Worm (Caenorhabditis elegans) whole organism, mixed stage, embryonic: ENCODE data around the gene srxa-13.

Source experiments
- M03D4.4 ChIP-seq: sonication (generic microtip); optimal IDR thresholded peaks from 2 replicates; lab custom pipeline; 2017; ENCODE audit warnings: mild to moderate bottlenecking, missing genetic modification characterization, missing compliant biosample characterization
- bed-3 ChIP-seq: fragments of 200-800 bp; sonication (Bioruptor generic); optimal IDR thresholded peaks from 3 replicates; lab custom pipeline; 2018; ENCODE audit warnings: mild to moderate bottlenecking, missing genetic modification characterization, moderate library complexity, missing compliant biosample characterization
- blmp-1 ChIP-seq: fragments of 150-350 bp; optimal IDR thresholded peaks from 2 replicates; lab custom pipeline; 2014; ENCODE audit warnings: missing biosample characterization, missing genetic modification characterization
- ceh-39 ChIP-seq: fragments of 150-350 bp; optimal IDR thresholded peaks from 2 replicates; lab custom pipeline; 2014; ENCODE audit warnings: missing biosample characterization, missing genetic modification characterization
- ceh-43 ChIP-seq: fragments of 200-800 bp; sonication (Bioruptor generic); optimal IDR thresholded peaks from 2 replicates; lab custom pipeline; 2018; ENCODE audit warnings: mild to moderate bottlenecking, missing genetic modification characterization, moderate library complexity, missing compliant biosample characterization
- ceh-83 ChIP-seq: fragments of 200-800 bp; sonication (Bioruptor generic); optimal IDR thresholded peaks from 2 replicates; lab custom pipeline; 2018; ENCODE audit warnings: mild to moderate bottlenecking, missing genetic modification characterization, missing compliant biosample characterization
- ces-1 ChIP-seq: fragments of 150-350 bp; optimal IDR thresholded peaks from 2 replicates; lab custom pipeline; 2014; ENCODE audit warnings: missing biosample characterization, missing genetic modification reagents, missing genetic modification characterization
- cnd-1 ChIP-seq: fragments of 200-800 bp; sonication (Bioruptor generic); optimal IDR thresholded peaks from 2 replicates; lab custom pipeline; 2018; ENCODE audit warnings: mild to moderate bottlenecking, missing genetic modification characterization, missing compliant biosample characterization
- drap-1 ChIP-seq: fragments of 200-800 bp; sonication (Bioruptor generic); optimal IDR thresholded peaks from 3 replicates; lab custom pipeline; 2018; ENCODE audit warnings: mild to moderate bottlenecking, missing genetic modification characterization, missing compliant biosample characterization
- elt-1 ChIP-seq: sonication (generic microtip); optimal IDR thresholded peaks from 2 replicates; lab custom pipeline; 2017; ENCODE audit warnings: missing genetic modification characterization, mild to moderate bottlenecking, missing compliant biosample characterization, antibody characterized with exemption, moderate library complexity, borderline replicate concordance; ENCODE audit not compliant: insufficient read depth
- elt-3 ChIP-seq: fragments of 150-350 bp; optimal IDR thresholded peaks from 2 replicates; lab custom pipeline; 2014; ENCODE audit warnings: missing biosample characterization, missing genetic modification characterization
- flh-1 ChIP-seq: fragments of 200-800 bp; sonication (Bioruptor generic); optimal IDR thresholded peaks from 2 replicates; lab custom pipeline; 2018; ENCODE audit warnings: mild to moderate bottlenecking, missing genetic modification characterization, moderate library complexity, missing compliant biosample characterization
- ham-2 ChIP-seq: fragments of 200-800 bp; sonication (Bioruptor generic); optimal IDR thresholded peaks from 2 replicates; lab custom pipeline; 2018; ENCODE audit warnings: mild to moderate bottlenecking, missing genetic modification characterization, missing compliant biosample characterization
- hlh-1 ChIP-seq: fragments of 150-350 bp; optimal IDR thresholded peaks from 2 replicates; lab custom pipeline; 2014; ENCODE audit warnings: missing biosample characterization, missing genetic modification reagents, missing genetic modification characterization
- lin-13 ChIP-seq: fragments of 150-350 bp; optimal IDR thresholded peaks from 2 replicates; lab custom pipeline; 2014; ENCODE audit warnings: missing biosample characterization, missing genetic modification characterization
- lin-32 ChIP-seq: fragments of 200-800 bp; sonication (Bioruptor generic); optimal IDR thresholded peaks from 2 replicates; lab custom pipeline; 2018; ENCODE audit warnings: mild to moderate bottlenecking, missing genetic modification characterization, missing compliant biosample characterization
- lsy-2 ChIP-seq: fragments of 150-350 bp; optimal IDR thresholded peaks from 2 replicates; lab custom pipeline; 2014; ENCODE audit warnings: missing biosample characterization, missing genetic modification characterization
- mep-1 ChIP-seq: fragments of 150-350 bp; optimal IDR thresholded peaks from 2 replicates; lab custom pipeline; 2017; ENCODE audit warnings: missing biosample characterization, missing genetic modification reagents, missing genetic modification characterization, inconsistent platforms
- nhr-12 ChIP-seq: fragments of 150-350 bp; optimal IDR thresholded peaks from 2 replicates; lab custom pipeline; 2014; ENCODE audit warnings: missing biosample characterization, missing genetic modification characterization
- nhr-2 ChIP-seq: fragments of 150-350 bp; optimal IDR thresholded peaks from 2 replicates; lab custom pipeline; 2014; ENCODE audit warnings: missing biosample characterization, missing genetic modification characterization
- nhr-237 ChIP-seq: fragments of 150-350 bp; optimal IDR thresholded peaks from 2 replicates; lab custom pipeline; 2014; ENCODE audit warnings: missing biosample characterization, missing genetic modification characterization
- nhr-28 ChIP-seq: fragments of 150-350 bp; optimal IDR thresholded peaks from 2 replicates; lab custom pipeline; 2014; ENCODE audit warnings: missing biosample characterization, missing genetic modification characterization
- nhr-76 ChIP-seq: sonication (generic microtip); optimal IDR thresholded peaks from 2 replicates; lab custom pipeline; 2017; ENCODE audit warnings: missing biosample characterization, missing genetic modification characterization
- pha-4 ChIP-seq: fragments of 150-350 bp; optimal IDR thresholded peaks from 2 replicates; lab custom pipeline; 2018; ENCODE audit warnings: missing biosample characterization, missing genetic modification reagents, missing genetic modification characterization
- sem-2 ChIP-seq: fragments of 200-800 bp; sonication (Bioruptor generic); optimal IDR thresholded peaks from 2 replicates; lab custom pipeline; 2018; ENCODE audit warnings: mild to moderate bottlenecking, missing genetic modification characterization, missing compliant biosample characterization
- sptf-1 ChIP-seq: sonication (generic microtip); optimal IDR thresholded peaks from 2 replicates; lab custom pipeline; 2017; ENCODE audit warnings: mild to moderate bottlenecking, missing genetic modification characterization, moderate library complexity, missing compliant biosample characterization
- unc-120 ChIP-seq: sonication (generic microtip); optimal IDR thresholded peaks from 2 replicates; lab custom pipeline; 2017; ENCODE audit warnings: missing genetic modification characterization, missing compliant biosample characterization; ENCODE audit not compliant: poor library complexity, severe bottlenecking
- unc-39 ChIP-seq: fragments of 150-350 bp; optimal IDR thresholded peaks from 2 replicates; lab custom pipeline; 2014; ENCODE audit warnings: missing biosample characterization, missing genetic modification characterization
- unc-62 ChIP-seq: fragments of 150-350 bp; optimal IDR thresholded peaks from 2 replicates; lab custom pipeline; 2014; ENCODE audit warnings: missing biosample characterization, missing genetic modification reagents, missing genetic modification characterization
- zip-8 ChIP-seq: fragments of 150-350 bp; optimal IDR thresholded peaks from 2 replicates; lab custom pipeline; 2014; ENCODE audit warnings: missing biosample characterization, missing genetic modification characterization
- ztf-11 ChIP-seq: fragments of 150-350 bp; optimal IDR thresholded peaks from 2 replicates; lab custom pipeline; 2014; ENCODE audit warnings: missing biosample characterization, missing genetic modification characterization

The srxa-13 gene

ce11 chrV:13890473-13890872 is 39.1 kb upstream of the srxa-13 start, which contains the start of gene lbp-8:
lbp-8 (plus strand) TSS chrV:13890773.
- TF ChIP-seq sem-2 (GFP tag; lab: Kevin White, UChicago) (no peak), lin-32 (GFP tag; lab: Kevin White, UChicago) (no peak), nhr-28 (tag; lab: Kevin White, UChicago) (no peak), blmp-1 (tag; lab: Kevin White, UChicago) (no peak), nhr-2 (tag; lab: Kevin White, UChicago) (no peak), nhr-12 (tag; lab: Kevin White, UChicago) (no peak), pha-4 (tag; lab: Kevin White, UChicago) (no peak), unc-39 (no peak)
- TF ChIP-seq, all 35 proteins: peak for 0

ce11 chrV:13891489-13891888 is 38.1 kb upstream of the srxa-13 start:
- TF ChIP-seq ceh-83: no peak

- TF ChIP-seq drap-1 (GFP tag; lab: Kevin White, UChicago) (no peak), nhr-28 (tag; lab: Kevin White, UChicago) (no peak), nhr-12 (tag; lab: Kevin White, UChicago) (no peak), ztf-11 (tag; lab: Kevin White, UChicago) (no peak), sptf-1 (tag; lab: Kevin White, UChicago) (no peak), unc-62 (GFP tag; lab: Kevin White, UChicago) (peak; percentile 17), nhr-237 (tag; lab: Kevin White, UChicago) (no peak), flh-1 (GFP tag; lab: Kevin White, UChicago) (no peak), bed-3 (GFP tag; lab: Kevin White, UChicago) (no peak), zip-8 (tag; lab: Kevin White, UChicago) (no peak), elt-1 (no peak), ham-2 (no peak), lin-32 (GFP tag; lab: Kevin White, UChicago) (no peak), blmp-1 (tag; lab: Kevin White, UChicago) (no peak), pha-4 (tag; lab: Kevin White, UChicago) (no peak), ceh-83 (no peak), elt-3 (tag; lab: Kevin White, UChicago) (no peak), hlh-1 (tag; lab: Kevin White, UChicago) (no peak), ces-1 (GFP tag; lab: Kevin White, UChicago) (no peak), mep-1 (peak; percentile 14), ceh-39 (tag; lab: Kevin White, UChicago) (no peak), unc-120 (tag; lab: Kevin White, UChicago) (peak; percentile 7), unc-39 (no peak), sem-2 (GFP tag; lab: Kevin White, UChicago) (no peak), nhr-76 (tag; lab: Kevin White, UChicago) (no peak), ceh-43 (GFP tag; lab: Kevin White, UChicago) (no peak), lin-13 (tag; lab: Kevin White, UChicago) (no peak)
Measured at ce11 chrV:13892457-13893375, 36.9 kb upstream of the srxa-13 start, which contains the start of gene sptl-3. sptl-3 (plus strand) TSS chrV:13893325.

- TF ChIP-seq bed-3 (GFP tag; lab: Kevin White, UChicago) (no peak), unc-62 (GFP tag; lab: Kevin White, UChicago) (no peak), M03D4.4 (no peak), elt-3 (tag; lab: Kevin White, UChicago) (no peak), zip-8 (tag; lab: Kevin White, UChicago) (no peak), lin-13 (tag; lab: Kevin White, UChicago) (no peak), lsy-2 (tag; lab: Kevin White, UChicago) (no peak), cnd-1 (tag; lab: Kevin White, UChicago) (no peak), sem-2 (GFP tag; lab: Kevin White, UChicago) (no peak)
- TF ChIP-seq, all 35 proteins: peak for 0
Measured at ce11 chrV:13893583-13893982, 36.0 kb upstream of the srxa-13 start.
